Fruit fly (Drosophila melanogaster): ENCODE measurements around the gene CG18628.

CG18628 gene

DNA sequence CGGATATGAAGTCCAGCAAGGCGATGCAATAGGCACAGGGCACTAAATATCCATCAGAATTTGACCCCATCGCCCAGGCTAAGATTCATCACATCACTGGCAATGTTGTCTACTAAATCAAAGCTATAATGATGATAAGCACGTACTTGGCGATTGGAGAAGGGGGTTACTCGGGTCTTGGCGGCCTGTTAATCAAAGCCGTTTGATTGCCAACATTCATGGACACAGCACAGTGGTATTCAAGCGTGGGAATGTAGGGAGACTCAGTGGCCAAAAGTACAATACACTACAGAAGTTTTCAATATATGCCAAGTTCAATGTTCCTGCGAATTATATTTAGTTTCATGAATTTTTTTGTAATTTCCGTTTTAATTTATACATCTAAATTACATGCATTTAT, 11.2 kb upstream of the CG18628 start, which contains the start of gene CG14151 (continued):
- TF ChIP-seq ewg (GFP tag; optimal IDR thresholded peaks at IDR 0.05): no peak
- TF ChIP-seq Ada2b (GFP tag; IDR thresholded peaks at IDR 0.05): no peak
- TF ChIP-seq CG16815 (GFP tag; optimal IDR thresholded peaks at IDR 0.05): no peak
- no peak for TF ChIP-seq fru (optimal IDR thresholded peaks at IDR 0.05)
- TF ChIP-seq CG7987 (GFP tag; optimal IDR thresholded peaks at IDR 0.05): no peak
- TF ChIP-seq inv (GFP tag; IDR thresholded peaks at IDR 0.05; ENCODE audit: partially characterized antibody): no peak
- no peak for TF ChIP-seq wdn (GFP tag; IDR thresholded peaks at IDR 0.05)

DNA sequence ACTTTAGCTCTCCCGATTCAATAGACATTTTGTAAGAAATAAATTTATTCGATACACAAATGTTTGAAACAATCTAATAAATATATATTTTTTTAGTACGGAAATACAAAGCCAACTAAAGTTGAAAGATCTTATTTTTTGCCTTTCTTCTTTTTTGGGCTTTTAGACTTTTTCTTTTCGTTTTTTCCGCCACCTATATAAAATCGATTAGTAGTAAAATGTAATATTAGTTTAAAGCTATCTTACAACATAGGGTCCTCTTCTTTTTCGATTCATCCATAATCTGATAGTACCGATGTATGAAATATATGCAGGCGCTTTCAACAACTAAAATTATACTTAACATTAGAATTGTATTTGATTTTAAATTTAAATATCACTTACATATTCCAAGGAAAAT, 9.6 kb upstream of the CG18628 start, which contains the start of gene CG42536:
Gene CG42536 (minus strand): TSS at position 101 of the 400 bp plus-strand sequence.
- TF ChIP-seq Max (GFP tag; optimal IDR thresholded peaks at IDR 0.05): no peak
- no peak for TF ChIP-seq NC2β (GFP tag; optimal IDR thresholded peaks at IDR 0.05)
- no peak for TF ChIP-seq sug (tag; optimal IDR thresholded peaks at IDR 0.05)
- TF ChIP-seq Spps (tag; optimal IDR thresholded peaks at IDR 0.05): no peak
- no peak for TF ChIP-seq ato (GFP tag; IDR thresholded peaks at IDR 0.05; ENCODE audit: partially characterized antibody)
- TF ChIP-seq CG12769 (tag; optimal IDR thresholded peaks at IDR 0.05): no peak
- no peak for TF ChIP-seq gem (tag; optimal IDR thresholded peaks at IDR 0.05)

- TF ChIP-seq B-H2 (GFP tag; optimal IDR thresholded peaks at IDR 0.05): peak; percentile 7
- peak; percentile 35 for TF ChIP-seq CG15514 (GFP tag; optimal IDR thresholded peaks at IDR 0.05)
- TF ChIP-seq CG7556 (GFP tag; optimal IDR thresholded peaks at IDR 0.05): no peak
- no peak for TF ChIP-seq bowl (GFP tag; IDR thresholded peaks at IDR 0.05)
- no peak for TF ChIP-seq fu2 (GFP tag; optimal IDR thresholded peaks at IDR 0.05)
- peak; percentile 84 for TF ChIP-seq Dp (GFP tag; optimal IDR thresholded peaks at IDR 0.05)
- TF ChIP-seq CG11723 (GFP tag; optimal IDR thresholded peaks at IDR 0.05): no peak
- peak; percentile 95 for TF ChIP-seq CG10267 (tag; optimal IDR thresholded peaks at IDR 0.05)
- no peak for TF ChIP-seq tup (GFP tag; optimal IDR thresholded peaks at IDR 0.05)
- no peak for TF ChIP-seq CG1792 (GFP tag; optimal IDR thresholded peaks at IDR 0.05)
- no peak for TF ChIP-seq CG13296 (GFP tag; optimal IDR thresholded peaks at IDR 0.05)
- TF ChIP-seq CG8478 (optimal IDR thresholded peaks at IDR 0.05): no peak
- peak; percentile 86 for TF ChIP-seq Med (GFP tag)
- no peak for TF ChIP-seq Doc2 (GFP tag; IDR thresholded peaks at IDR 0.05)
- no peak for TF ChIP-seq sc (optimal IDR thresholded peaks at IDR 0.05)
- TF ChIP-seq sc (GFP tag; optimal IDR thresholded peaks at IDR 0.05): no peak
- peak; percentile 98 for TF ChIP-seq Sin3A (optimal IDR thresholded peaks at IDR 0.05)
- TF ChIP-seq E2f2 (GFP tag; IDR thresholded peaks at IDR 0.05): peak; percentile 86
- no peak for TF ChIP-seq CG3163 (GFP tag; optimal IDR thresholded peaks at IDR 0.05)
- no peak for TF ChIP-seq CG31224 (GFP tag; IDR thresholded peaks at IDR 0.05)
- no peak for TF ChIP-seq HHEX (GFP tag; optimal IDR thresholded peaks at IDR 0.05)
- peak; percentile 26; the same call in 1 of the 3 replicates for TF ChIP-seq CG34224 (GFP tag; IDR thresholded peaks at IDR 0.05; ENCODE audit: partially characterized antibody)
- TF ChIP-seq CG11247 (GFP tag; IDR thresholded peaks at IDR 0.05): no peak
- peak; percentile 29 for TF ChIP-seq D (optimal IDR thresholded peaks at IDR 0.05)
- no peak for TF ChIP-seq D (GFP tag; optimal IDR thresholded peaks at IDR 0.05)
- 0 out of 3 replicates have a peak, but pooled peaks have one; percentile 34 for TF ChIP-seq HLH4C (GFP tag; IDR thresholded peaks at IDR 0.05; ENCODE audit: partially characterized antibody)
- TF ChIP-seq knrl (GFP tag; IDR thresholded peaks at IDR 0.05; ENCODE audit: partially characterized antibody): peak; percentile 53
- peak; percentile 63 for TF ChIP-seq CG14710 (tag; optimal IDR thresholded peaks at IDR 0.05)
- TF ChIP-seq jigr1 (GFP tag; IDR thresholded peaks at IDR 0.05): no peak
- peak; percentile 54 for TF ChIP-seq Ets97D (GFP tag; optimal IDR thresholded peaks at IDR 0.05)
- TF ChIP-seq dmrt99B (tag; optimal IDR thresholded peaks at IDR 0.05): no peak
- peak; percentile 38; the same call in 1 of the 2 replicates for TF ChIP-seq amos (GFP tag; IDR thresholded peaks at IDR 0.05; ENCODE audit: partially characterized antibody)
- TF ChIP-seq stc (GFP tag; IDR thresholded peaks at IDR 0.05): no peak
- TF ChIP-seq CG17186 (GFP tag; optimal IDR thresholded peaks at IDR 0.05): peak; percentile 55
- TF ChIP-seq Scr (GFP tag; IDR thresholded peaks at IDR 0.05; ENCODE audit: partially characterized antibody): 0 out of 2 replicates have a peak, but pooled peaks have one; percentile 43
Measured at dm6 chr3L:10630885-10631359, 8.6 kb upstream of the CG18628 start, which contains the start of the genes CG42535, CG34001 and hay. Gene CG42535, minus strand, starts transcription at chr3L:10630935. Gene CG34001, plus strand, starts transcription at chr3L:10631079. Gene hay, plus strand, starts transcription at chr3L:10631079.
